Worm (Caenorhabditis elegans): Measurements from ENCODE around the gene C18D11.10.

DNA sequence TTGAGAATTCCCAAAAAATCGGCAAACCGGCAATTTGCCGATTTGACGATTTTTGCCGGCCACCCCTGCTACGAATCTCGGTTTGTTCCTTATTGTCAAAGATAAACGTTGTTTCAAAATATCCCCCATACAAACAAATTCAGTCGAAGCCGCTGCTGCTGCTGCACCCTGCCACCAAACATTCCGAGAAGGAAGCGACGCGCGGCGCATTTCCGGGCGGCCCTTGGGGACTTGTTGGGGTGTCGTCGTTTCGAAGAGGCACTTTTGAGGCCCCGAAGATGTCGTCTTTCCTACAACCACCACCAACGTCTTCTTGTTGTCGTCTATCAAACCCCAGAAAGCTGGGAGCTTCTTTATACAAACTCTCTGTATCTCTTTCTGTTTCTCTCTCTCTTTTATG, 13.1 kb upstream of the C18D11.10 start:
- TF ChIP-seq ztf-4 (tag; optimal IDR thresholded peaks at IDR 0.05) (no peak), alr-1 (tag; optimal IDR thresholded peaks at IDR 0.05; ENCODE audit: borderline replicate concordance) (no peak), lir-3 (tag; optimal IDR thresholded peaks at IDR 0.05; ENCODE audit: poor library complexity) (no peak), nhr-77 (tag; optimal IDR thresholded peaks at IDR 0.05) (no peak), lin-13 (GFP tag; optimal IDR thresholded peaks at IDR 0.05) (no peak), snpc-4 (tag; optimal IDR thresholded peaks at IDR 0.05) (no peak), aly-2 (tag; optimal IDR thresholded peaks at IDR 0.05) (no peak), pqm-1 (tag; optimal IDR thresholded peaks at IDR 0.05) (no peak), elt-2 (tag; optimal IDR thresholded peaks at IDR 0.05) (no peak)
